Worm (Caenorhabditis elegans) whole organism, early embryonic: ENCODE results near the gene adt-2.

ENCODE experiments used
- B0310.2 ChIP-seq: sonication (generic microtip); optimal IDR thresholded peaks from 2 replicates; lab custom pipeline; 2016; ENCODE audit warnings: mild to moderate bottlenecking, missing genetic modification characterization, missing compliant biosample characterization
- F13C5.2 ChIP-seq: sonication (generic microtip); optimal IDR thresholded peaks from 2 replicates; lab custom pipeline; 2017; ENCODE audit warnings: mild to moderate bottlenecking, missing genetic modification characterization, inconsistent platforms, missing compliant biosample characterization
- aly-1 ChIP-seq: sonication (generic microtip); optimal IDR thresholded peaks from 2 replicates; lab custom pipeline; 2016; ENCODE audit warnings: missing genetic modification characterization, missing compliant biosample characterization
- ama-1 ChIP-seq: fragments of 150-350 bp; optimal IDR thresholded peaks from 2 replicates; lab custom pipeline; 2014
- ceh-13 ChIP-seq: fragments of 200-800 bp; sonication (Bioruptor generic); optimal IDR thresholded peaks from 2 replicates; lab custom pipeline; 2018; ENCODE audit warnings: mild to moderate bottlenecking, missing genetic modification characterization, missing compliant biosample characterization
- ceh-36 ChIP-seq: sonication (generic microtip); optimal IDR thresholded peaks from 2 replicates; lab custom pipeline; 2016; ENCODE audit warnings: missing genetic modification characterization, inconsistent platforms, missing compliant biosample characterization
- ets-7 ChIP-seq: sonication (generic microtip); optimal IDR thresholded peaks from 2 replicates; lab custom pipeline; 2016; ENCODE audit warnings: missing genotype, missing genetic modification characterization, missing compliant biosample characterization
- flt-1 ChIP-seq: fragments of 200-800 bp; sonication (Bioruptor generic); IDR thresholded peaks from 2 replicates; pipeline ENCODE4 v1.3.6; 2022; ENCODE audit warnings: missing genetic modification characterization, missing compliant biosample characterization
- hmbx-1 ChIP-seq: sonication (generic microtip); optimal IDR thresholded peaks from 2 replicates; lab custom pipeline; 2016; ENCODE audit warnings: mild to moderate bottlenecking, missing genetic modification characterization, missing compliant biosample characterization
- hmg-4 ChIP-seq: fragments of 200-800 bp; sonication (Bioruptor generic); optimal IDR thresholded peaks from 2 replicates; lab custom pipeline; 2018; ENCODE audit warnings: mild to moderate bottlenecking, missing genetic modification characterization, missing compliant biosample characterization
- hnd-1 ChIP-seq: sonication (generic microtip); optimal IDR thresholded peaks from 2 replicates; lab custom pipeline; 2016; ENCODE audit warnings: missing genetic modification characterization, missing compliant biosample characterization
- pes-1 ChIP-seq: fragments of 200-800 bp; sonication (Bioruptor generic); IDR thresholded peaks from 2 replicates; pipeline ENCODE4 v1.3.6; 2022; ENCODE audit warnings: missing genetic modification reagents, missing genetic modification characterization, missing compliant biosample characterization
- scrt-1 ChIP-seq: fragments of 200-800 bp; sonication (Bioruptor generic); IDR thresholded peaks from 2 replicates; pipeline ENCODE4 v1.3.6; 2022; ENCODE audit warnings: missing genetic modification characterization, missing compliant biosample characterization
- sea-1 ChIP-seq: fragments of 200-800 bp; sonication (Bioruptor generic); conservative IDR thresholded peaks from 2 replicates; pipeline ENCODE4 v1.3.6; 2022; ENCODE audit warnings: missing genetic modification characterization, missing compliant biosample characterization
- tbx-11 ChIP-seq: fragments of 200-800 bp; sonication (Bioruptor generic); IDR thresholded peaks from 2 replicates; pipeline ENCODE4 v1.3.6; 2022; ENCODE audit warnings: missing genetic modification characterization, missing compliant biosample characterization
- tbx-37 ChIP-seq: fragments of 200-800 bp; sonication (Bioruptor generic); conservative IDR thresholded peaks from 2 replicates; pipeline ENCODE4 v1.3.6; 2022; ENCODE audit warnings: missing genetic modification reagents, missing genetic modification characterization, missing compliant biosample characterization
- tra-4 ChIP-seq: sonication (generic microtip); optimal IDR thresholded peaks from 2 replicates; lab custom pipeline; 2017; ENCODE audit warnings: missing genetic modification characterization, missing compliant biosample characterization

The adt-2 gene

ce11 chrX:7563425-7563824, 22.6 kb upstream of the adt-2 start:
- TF ChIP-seq hnd-1 (tag; lab: Kevin White, UChicago) (no peak), tbx-37 (GFP tag; lab: Robert Waterston, UW) (no peak), hmg-4 (GFP tag; lab: Kevin White, UChicago) (no peak), scrt-1 (GFP tag; lab: Robert Waterston, UW) (no peak), hmbx-1 (tag; lab: Kevin White, UChicago) (no peak), flt-1 (GFP tag; lab: Robert Waterston, UW) (no peak), tra-4 (no peak), sea-1 (no peak), F13C5.2 (tag; lab: Kevin White, UChicago) (no peak), ceh-36 (tag; lab: Kevin White, UChicago) (no peak), B0310.2 (tag; lab: Kevin White, UChicago) (no peak), ets-7 (no peak), ama-1 (lab: Kevin White, UChicago) (no peak), ceh-13 (GFP tag; lab: Kevin White, UChicago) (no peak), tbx-11 (GFP tag; lab: Robert Waterston, UW) (no peak), aly-1 (tag; lab: Kevin White, UChicago) (no peak), pes-1 (no peak)

ce11 chrX:7565005-7565404, 21.0 kb upstream of the adt-2 start, which contains the start of gene vps-52:
Gene vps-52 (plus strand): TSS chrX:7565323.
- no peak for TF ChIP-seq hmbx-1 (tag; lab: Kevin White, UChicago)
- no peak for TF ChIP-seq ama-1 (lab: Kevin White, UChicago)
- no peak for TF ChIP-seq tbx-37 (GFP tag; lab: Robert Waterston, UW)

DNA sequence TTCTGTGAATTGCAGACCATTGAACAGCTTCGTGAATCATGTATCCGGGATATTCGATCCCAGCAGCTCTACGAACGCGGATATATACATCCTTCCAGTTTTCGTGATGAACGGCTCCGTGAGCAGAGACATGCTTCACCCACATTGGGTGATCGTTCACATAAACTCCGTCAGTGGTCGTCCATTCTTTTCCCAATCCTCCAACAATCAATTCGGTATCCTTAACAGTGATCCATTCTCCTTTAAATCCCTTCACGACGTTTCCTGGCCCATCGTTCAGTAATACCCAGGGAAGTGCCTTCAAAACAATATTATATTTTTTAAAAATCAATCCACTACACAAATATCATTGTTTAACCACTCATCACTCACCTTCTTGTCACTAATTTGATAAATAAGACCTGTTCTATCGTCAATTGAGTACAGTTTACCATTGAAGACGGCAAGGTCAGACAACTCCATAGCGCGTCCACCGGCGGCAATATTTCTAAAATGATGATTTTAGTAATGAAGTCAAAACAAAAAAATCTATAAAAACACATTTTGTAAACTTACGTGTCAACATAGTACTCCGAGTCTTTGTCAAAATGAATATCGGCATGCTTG, 17.2 kb upstream of the adt-2 start:
- no peak for TF ChIP-seq aly-1 (tag; lab: Kevin White, UChicago)
- TF ChIP-seq F13C5.2 (tag; lab: Kevin White, UChicago) = no peak
- TF ChIP-seq tra-4 = no peak
- TF ChIP-seq tbx-11 (GFP tag; lab: Robert Waterston, UW) = no peak
- no peak for TF ChIP-seq hmg-4 (GFP tag; lab: Kevin White, UChicago)
- TF ChIP-seq hnd-1 (tag; lab: Kevin White, UChicago) = no peak
- no peak for TF ChIP-seq sea-1
- no peak for TF ChIP-seq ceh-36 (tag; lab: Kevin White, UChicago)
- no peak for TF ChIP-seq scrt-1 (GFP tag; lab: Robert Waterston, UW)
- TF ChIP-seq pes-1 = no peak
- TF ChIP-seq ets-7 = no peak
- TF ChIP-seq flt-1 (GFP tag; lab: Robert Waterston, UW) = no peak
- TF ChIP-seq tbx-37 (GFP tag; lab: Robert Waterston, UW) = no peak
- no peak for TF ChIP-seq hmbx-1 (tag; lab: Kevin White, UChicago)
- no peak for TF ChIP-seq B0310.2 (tag; lab: Kevin White, UChicago)
- TF ChIP-seq ama-1 (lab: Kevin White, UChicago) = no peak

DNA sequence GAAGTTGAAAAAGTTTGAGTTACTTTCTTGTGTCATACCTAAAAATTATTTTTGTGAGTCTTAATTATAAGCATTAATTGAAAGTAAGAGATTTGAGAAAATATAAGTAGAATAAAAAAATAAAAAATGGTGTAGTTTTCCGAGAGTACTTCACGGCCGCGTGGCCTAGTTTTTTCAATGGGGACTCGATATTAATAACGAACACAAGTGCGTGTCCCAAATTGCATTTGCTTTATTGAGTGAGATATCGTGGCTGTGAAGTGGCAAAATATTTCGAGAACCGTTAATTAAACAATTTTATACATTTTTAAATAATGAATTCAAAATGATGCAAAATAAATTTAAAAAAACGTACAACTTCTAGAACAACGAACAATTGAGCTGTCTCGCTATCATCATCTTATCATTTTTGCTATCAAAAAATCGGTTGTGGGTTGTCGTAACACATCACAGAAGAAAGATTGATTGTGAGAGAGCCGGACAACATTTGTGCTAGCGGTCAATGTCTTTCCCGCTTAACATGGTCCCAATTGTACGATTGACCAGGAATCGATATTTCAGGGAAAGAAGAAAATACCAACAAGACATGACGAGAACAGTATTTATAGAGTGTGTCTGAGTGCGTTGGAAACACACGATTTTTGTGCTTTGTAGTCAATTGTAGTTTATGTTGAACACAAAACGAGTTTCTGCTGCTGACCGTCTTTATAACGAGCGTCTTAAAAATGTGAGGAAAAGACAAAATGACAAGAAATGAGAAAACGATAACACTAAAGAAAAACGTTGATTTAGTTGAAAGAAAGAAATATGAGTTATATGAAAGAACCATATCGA, 16.1 kb upstream of the adt-2 start, which contains the start of gene apy-1:
Gene apy-1, minus strand, starts transcription at position 38 of the 834 bp plus-strand sequence.
- TF ChIP-seq tbx-37 (GFP tag; lab: Robert Waterston, UW) = peak; percentile 21; the same call in 1 of the 2 replicates
- TF ChIP-seq scrt-1 (GFP tag; lab: Robert Waterston, UW) = no peak

- TF ChIP-seq ceh-36 (tag; lab: Kevin White, UChicago) (no peak), B0310.2 (tag; lab: Kevin White, UChicago) (no peak), pes-1 (no peak), flt-1 (GFP tag; lab: Robert Waterston, UW) (no peak), hmg-4 (GFP tag; lab: Kevin White, UChicago) (no peak), aly-1 (tag; lab: Kevin White, UChicago) (no peak)
Measured at ce11 chrX:7572057-7572456, 14.0 kb upstream of the adt-2 start, which contains the start of gene pcyt-1. Gene pcyt-1 (plus strand): TSS chrX:7572357.

DNA sequence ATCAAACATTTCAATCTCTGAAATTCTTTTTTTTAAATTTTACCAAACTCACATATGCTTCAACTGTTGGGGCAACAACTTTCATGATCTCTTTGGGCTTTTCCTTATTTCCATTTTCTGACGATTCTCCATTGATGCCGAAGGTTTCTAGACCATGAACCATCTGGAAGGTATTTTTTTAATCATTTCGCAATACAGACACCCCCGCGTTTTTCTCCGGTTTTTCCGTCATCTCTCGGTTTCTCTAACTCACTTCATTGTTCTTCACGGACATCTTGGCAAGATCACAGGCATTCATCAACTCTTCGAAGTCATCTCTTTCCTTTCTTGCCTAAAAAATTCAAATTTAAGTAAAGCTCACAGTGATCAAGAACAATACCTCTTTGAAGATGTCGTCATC, 12.8 kb upstream of the adt-2 start:
- TF ChIP-seq F13C5.2 (tag; lab: Kevin White, UChicago) (no peak), tbx-11 (GFP tag; lab: Robert Waterston, UW) (no peak), sea-1 (no peak), hnd-1 (tag; lab: Kevin White, UChicago) (no peak), B0310.2 (tag; lab: Kevin White, UChicago) (no peak), ets-7 (no peak), ceh-36 (tag; lab: Kevin White, UChicago) (no peak), ceh-13 (GFP tag; lab: Kevin White, UChicago) (no peak), ama-1 (lab: Kevin White, UChicago) (no peak), tra-4 (no peak), tbx-37 (GFP tag; lab: Robert Waterston, UW) (no peak), flt-1 (GFP tag; lab: Robert Waterston, UW) (no peak), pes-1 (no peak), hmbx-1 (tag; lab: Kevin White, UChicago) (no peak), scrt-1 (GFP tag; lab: Robert Waterston, UW) (no peak), aly-1 (tag; lab: Kevin White, UChicago) (no peak), hmg-4 (GFP tag; lab: Kevin White, UChicago) (no peak)

DNA sequence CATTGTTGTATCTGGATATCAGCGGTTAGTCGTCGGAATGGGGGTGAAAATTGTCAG, 12.6 kb upstream of the adt-2 start, which contains the start of the genes unc-98 and F08C6.18:
Gene unc-98, minus strand, starts transcription at position 48 of the 57 bp plus-strand sequence.
Gene F08C6.18, minus strand, starts transcription at position 57 of the 57 bp plus-strand sequence.
- TF ChIP-seq pes-1 (no peak), ama-1 (lab: Kevin White, UChicago) (no peak), tbx-37 (GFP tag; lab: Robert Waterston, UW) (no peak), aly-1 (tag; lab: Kevin White, UChicago) (no peak), ceh-36 (tag; lab: Kevin White, UChicago) (no peak), ceh-13 (GFP tag; lab: Kevin White, UChicago) (no peak), sea-1 (no peak), ets-7 (no peak), tbx-11 (GFP tag; lab: Robert Waterston, UW) (no peak), F13C5.2 (tag; lab: Kevin White, UChicago) (no peak), B0310.2 (tag; lab: Kevin White, UChicago) (no peak), hnd-1 (tag; lab: Kevin White, UChicago) (no peak)
